Fruit fly (Drosophila melanogaster): ENCODE measurements around the gene CG33299.

The CG33299 gene

dm6 chr2L:9693924-9694610, 37.7 kb downstream of the CG33299 start:
- TF ChIP-seq noc (tag; optimal IDR thresholded peaks at IDR 0.05) = no peak

- no peak for TF ChIP-seq noc (tag; optimal IDR thresholded peaks at IDR 0.05)
Observed at dm6 chr2L:9695723-9696122, 39.3 kb downstream of the CG33299 start.

dm6 chr2L:9697561-9697960, 41.2 kb downstream of the CG33299 start:
- TF ChIP-seq noc (tag; optimal IDR thresholded peaks at IDR 0.05) = no peak

dm6 chr2L:9698092-9698922, 41.9 kb downstream of the CG33299 start:
- TF ChIP-seq noc (tag; optimal IDR thresholded peaks at IDR 0.05) = peak; percentile 30

dm6 chr2L:9698923-9699493, 42.6 kb downstream of the CG33299 start, which contains the start of gene Pka-C1:
TSS of gene Pka-C1 (minus strand) at chr2L:9699297.
- TF ChIP-seq noc (tag; optimal IDR thresholded peaks at IDR 0.05) = peak; percentile 39

dm6 chr2L:9699615-9700014, 43.2 kb downstream of the CG33299 start, which contains the start of gene hoip:
TSS of gene hoip (plus strand) at chr2L:9699791.
- no peak for TF ChIP-seq noc (tag; optimal IDR thresholded peaks at IDR 0.05)

dm6 chr2L:9700454-9700853, 44.1 kb downstream of the CG33299 start, which contains the start of gene pelo:
TSS of gene pelo (plus strand) at chr2L:9700810.
- peak; percentile 70 for TF ChIP-seq noc (tag; optimal IDR thresholded peaks at IDR 0.05)

- no peak for TF ChIP-seq noc (tag; optimal IDR thresholded peaks at IDR 0.05)
Observed at dm6 chr2L:9703000-9703399, 46.6 kb downstream of the CG33299 start.

- TF ChIP-seq noc (tag; optimal IDR thresholded peaks at IDR 0.05) = no peak
Observed at dm6 chr2L:9704343-9704742, 47.9 kb downstream of the CG33299 start.

dm6 chr2L:9705291-9705690, 48.9 kb downstream of the CG33299 start:
- no peak for TF ChIP-seq noc (tag; optimal IDR thresholded peaks at IDR 0.05)

dm6 chr2L:9705872-9706317, 49.5 kb downstream of the CG33299 start, which contains the start of gene CG31710:
TSS of gene CG31710 (minus strand) at chr2L:9705954.
- TF ChIP-seq noc (tag; optimal IDR thresholded peaks at IDR 0.05) = peak; percentile 46
